Fruit fly (Drosophila melanogaster): ENCODE measurements around the gene prd.

Gene prd

DNA sequence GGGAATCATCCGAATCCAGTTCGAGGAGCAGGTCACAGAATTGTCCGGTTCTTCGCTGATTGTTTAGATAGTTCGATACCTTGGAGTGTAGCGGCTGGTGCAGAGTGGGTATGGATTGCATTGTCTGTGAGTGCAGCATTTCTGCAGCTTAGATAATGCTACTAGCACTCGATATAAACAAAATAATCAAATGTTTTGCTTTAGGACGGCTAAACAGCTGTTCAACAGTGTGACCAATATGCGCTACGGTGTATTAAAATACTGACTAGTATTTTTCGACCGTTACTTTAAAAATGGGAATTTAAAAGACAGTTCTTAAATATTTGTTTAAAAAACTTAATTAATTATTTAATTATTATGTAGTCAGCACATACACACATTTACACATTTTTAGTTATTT, 36.9 kb downstream of the prd start, which contains the start of gene Plzf:
Gene Plzf (minus strand): TSS at position 196 of the 400 bp plus-strand sequence.
- TF ChIP-seq usp (GFP tag; optimal IDR thresholded peaks at IDR 0.05) (no peak), dmrt93B (GFP tag; optimal IDR thresholded peaks at IDR 0.05) (no peak), foxo (GFP tag; optimal IDR thresholded peaks at IDR 0.05) (no peak), Jra (GFP tag; optimal IDR thresholded peaks at IDR 0.05) (no peak), Sp1 (GFP tag; optimal IDR thresholded peaks at IDR 0.05) (no peak), sage (GFP tag; optimal IDR thresholded peaks at IDR 0.05) (no peak), Mio (GFP tag; optimal IDR thresholded peaks at IDR 0.05) (no peak), pan (optimal IDR thresholded peaks at IDR 0.05) (no peak), ey (GFP tag; optimal IDR thresholded peaks at IDR 0.05) (no peak), h (GFP tag; optimal IDR thresholded peaks at IDR 0.05) (no peak), GATAd (GFP tag; optimal IDR thresholded peaks at IDR 0.05) (no peak), Dif (GFP tag; optimal IDR thresholded peaks at IDR 0.05; ENCODE audit: partially characterized antibody) (no peak), Dfd (GFP tag; optimal IDR thresholded peaks at IDR 0.05) (no peak), Hr83 (GFP tag; optimal IDR thresholded peaks at IDR 0.05; ENCODE audit: poor library complexity, severe bottlenecking) (no peak), Hr78 (GFP tag; optimal IDR thresholded peaks at IDR 0.05) (no peak), CrebA (GFP tag; optimal IDR thresholded peaks at IDR 0.05; ENCODE audit: borderline replicate concordance) (no peak), tai (GFP tag; optimal IDR thresholded peaks at IDR 0.05) (no peak), dsf (GFP tag; optimal IDR thresholded peaks at IDR 0.05; ENCODE audit: borderline replicate concordance) (no peak), sv (GFP tag; optimal IDR thresholded peaks at IDR 0.05) (no peak), CG9705 (GFP tag; optimal IDR thresholded peaks at IDR 0.05) (no peak)

DNA sequence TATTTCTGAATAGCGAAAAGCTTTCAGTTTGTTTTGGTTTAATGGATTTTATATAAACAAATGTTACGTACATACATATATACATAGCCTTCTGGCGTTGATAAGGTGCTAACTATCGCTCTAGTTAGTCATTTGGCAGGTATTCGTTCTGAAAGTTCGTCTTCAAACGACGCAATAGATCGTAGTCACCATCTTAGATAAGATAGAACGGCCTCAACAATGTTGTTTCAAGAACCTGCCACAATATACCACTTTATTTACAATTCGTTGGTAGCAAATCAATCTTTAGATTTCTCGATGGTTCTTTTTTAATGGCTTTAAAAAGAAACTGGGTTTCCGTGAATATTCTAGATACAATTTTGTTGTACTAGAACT, 38.8 kb downstream of the prd start:
- no peak for TF ChIP-seq GATAd (GFP tag; optimal IDR thresholded peaks at IDR 0.05)
- TF ChIP-seq lola (GFP tag; optimal IDR thresholded peaks at IDR 0.05) = no peak
- TF ChIP-seq woc (GFP tag; optimal IDR thresholded peaks at IDR 0.05) = no peak
- TF ChIP-seq HLH106 (tag; optimal IDR thresholded peaks at IDR 0.05) = no peak
- TF ChIP-seq pan (optimal IDR thresholded peaks at IDR 0.05) = no peak
- TF ChIP-seq N (GFP tag; optimal IDR thresholded peaks at IDR 0.05) = no peak
- no peak for TF ChIP-seq rgr (GFP tag; optimal IDR thresholded peaks at IDR 0.05)
- TF ChIP-seq Mio (GFP tag; optimal IDR thresholded peaks at IDR 0.05) = no peak
- no peak for TF ChIP-seq CG9705 (GFP tag; optimal IDR thresholded peaks at IDR 0.05)
- TF ChIP-seq brk (GFP tag; optimal IDR thresholded peaks at IDR 0.05) = no peak
- no peak for TF ChIP-seq sage (GFP tag; optimal IDR thresholded peaks at IDR 0.05)

DNA sequence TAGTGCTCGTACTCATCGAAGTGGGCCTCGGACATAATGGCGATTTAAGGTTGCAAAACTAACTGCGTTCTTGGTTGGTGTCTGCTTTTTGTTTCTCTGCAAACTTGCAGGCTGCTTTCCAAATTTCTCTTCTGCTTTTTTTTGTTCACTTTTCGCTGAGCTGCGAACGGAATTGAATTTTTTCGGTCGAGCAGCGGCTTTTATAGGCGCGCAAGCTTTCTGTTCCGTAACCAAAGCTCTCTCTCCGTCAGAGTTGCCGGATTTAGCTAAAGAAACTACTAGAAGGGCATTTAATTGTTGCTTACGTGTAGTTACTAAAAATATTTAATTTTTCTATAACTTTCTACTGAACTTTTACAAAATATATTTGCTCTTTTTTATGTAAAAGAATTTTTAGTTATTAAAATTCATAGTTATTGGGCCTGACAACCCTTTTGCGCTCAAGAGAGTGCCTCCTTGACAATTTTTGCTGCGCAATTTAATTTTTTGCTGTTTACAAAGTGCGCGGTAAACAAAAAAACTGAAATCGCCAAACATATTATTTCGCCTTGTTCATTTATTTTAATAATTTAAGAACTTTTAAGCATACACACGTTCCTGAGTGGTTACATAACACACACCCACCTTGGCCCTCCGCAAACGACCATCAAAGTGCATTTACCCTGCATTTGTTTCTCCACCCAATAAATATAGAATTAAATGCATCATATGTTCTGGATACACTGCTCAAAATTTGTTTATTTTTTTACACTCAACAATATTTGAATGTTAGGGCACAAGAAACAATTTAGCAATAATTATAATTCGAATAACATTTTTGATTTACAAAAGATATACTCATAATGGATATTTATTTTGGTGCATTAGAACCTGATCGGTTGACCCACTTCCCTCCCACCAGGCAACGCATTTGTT, 39.4 kb downstream of the prd start, which contains the start of gene CG6770:
Gene CG6770 (minus strand): TSS at position 178 of the 915 bp plus-strand sequence.
- TF ChIP-seq GATAd (GFP tag; optimal IDR thresholded peaks at IDR 0.05) (no peak), woc (GFP tag; optimal IDR thresholded peaks at IDR 0.05) (peak; percentile 77), Abd-B (GFP tag; optimal IDR thresholded peaks at IDR 0.05) (no peak), CrebA (GFP tag; optimal IDR thresholded peaks at IDR 0.05; ENCODE audit: borderline replicate concordance) (peak; percentile 90), Dfd (GFP tag; optimal IDR thresholded peaks at IDR 0.05) (no peak), sage (GFP tag; optimal IDR thresholded peaks at IDR 0.05) (peak; percentile 89), CG9705 (GFP tag; optimal IDR thresholded peaks at IDR 0.05) (peak; percentile 81), N (GFP tag; optimal IDR thresholded peaks at IDR 0.05) (no peak), dl (GFP tag; optimal IDR thresholded peaks at IDR 0.05; ENCODE audit: insufficient read depth in 1 of 2, partially characterized antibody in 2 of 2) (no peak), Myc (optimal IDR thresholded peaks at IDR 0.05) (no peak), brk (GFP tag; optimal IDR thresholded peaks at IDR 0.05) (peak; percentile 79), tai (GFP tag; optimal IDR thresholded peaks at IDR 0.05) (peak; percentile 76), Jra (GFP tag; optimal IDR thresholded peaks at IDR 0.05) (peak; percentile 66), Rel (GFP tag; optimal IDR thresholded peaks at IDR 0.05) (peak; percentile 70), Rel (tag; optimal IDR thresholded peaks at IDR 0.05) (peak; percentile 84), dsf (GFP tag; optimal IDR thresholded peaks at IDR 0.05; ENCODE audit: borderline replicate concordance) (peak; percentile 54), Sp1 (GFP tag; optimal IDR thresholded peaks at IDR 0.05) (peak; percentile 95), br (GFP tag; optimal IDR thresholded peaks at IDR 0.05) (peak; percentile 87), jim (GFP tag; optimal IDR thresholded peaks at IDR 0.05) (peak; percentile 76), h (GFP tag; optimal IDR thresholded peaks at IDR 0.05) (peak; percentile 91), dmrt93B (GFP tag; optimal IDR thresholded peaks at IDR 0.05) (peak; percentile 71), fru (GFP tag; optimal IDR thresholded peaks at IDR 0.05) (peak; percentile 81), pan (optimal IDR thresholded peaks at IDR 0.05) (no peak), Hr78 (GFP tag; optimal IDR thresholded peaks at IDR 0.05) (no peak), ey (GFP tag; optimal IDR thresholded peaks at IDR 0.05) (peak; percentile 82), sv (GFP tag; optimal IDR thresholded peaks at IDR 0.05) (peak; percentile 45), Hr83 (GFP tag; optimal IDR thresholded peaks at IDR 0.05; ENCODE audit: poor library complexity, severe bottlenecking) (peak; percentile 42), psq (GFP tag; optimal IDR thresholded peaks at IDR 0.05) (peak; percentile 61), OdsH (GFP tag; optimal IDR thresholded peaks at IDR 0.05) (peak; percentile 85), Dif (GFP tag; optimal IDR thresholded peaks at IDR 0.05; ENCODE audit: partially characterized antibody) (no peak), Vsx2 (GFP tag; optimal IDR thresholded peaks at IDR 0.05; ENCODE audit: partially characterized antibody) (peak; percentile 24), CG32264 (GFP tag; optimal IDR thresholded peaks at IDR 0.05) (no peak), foxo (GFP tag; optimal IDR thresholded peaks at IDR 0.05) (peak; percentile 73 to 89), HLH106 (tag; optimal IDR thresholded peaks at IDR 0.05) (peak; percentile 93), rgr (GFP tag; optimal IDR thresholded peaks at IDR 0.05) (peak; percentile 90), usp (GFP tag; optimal IDR thresholded peaks at IDR 0.05) (no peak), lola (GFP tag; optimal IDR thresholded peaks at IDR 0.05) (no peak), Hnf4 (GFP tag; optimal IDR thresholded peaks at IDR 0.05) (peak; percentile 71), Mio (GFP tag; optimal IDR thresholded peaks at IDR 0.05) (peak; percentile 31)
